Worm (Caenorhabditis elegans) whole organism, L4 larva: Measurements from ENCODE around the gene Y17G9B.11.
A peak's percentile ranks its signal among the peaks of the same experiment; 100 is the strongest.

Source experiments
- F37D6.2 ChIP-seq: sonication (generic microtip); optimal IDR thresholded peaks from 2 replicates; lab custom pipeline; 2016; ENCODE audit warnings: mild to moderate bottlenecking, missing genetic modification characterization, missing compliant biosample characterization
- T20F7.1 ChIP-seq: fragments of 200-800 bp; sonication (Bioruptor generic); optimal IDR thresholded peaks from 2 replicates; lab custom pipeline; 2018; ENCODE audit warnings: mild to moderate bottlenecking, missing genetic modification characterization, missing compliant biosample characterization
- Y48G9A.11 ChIP-seq: fragments of 200-800 bp; sonication (Bioruptor generic); IDR thresholded peaks from 2 replicates; pipeline ENCODE4 v1.3.6; 2022; ENCODE audit warnings: missing genetic modification reagents, missing genetic modification characterization, missing compliant biosample characterization
- Y5F2A.4 ChIP-seq: fragments of 200-800 bp; sonication (Bioruptor generic); optimal IDR thresholded peaks from 2 replicates; lab custom pipeline; 2018; ENCODE audit warnings: mild to moderate bottlenecking, missing genetic modification characterization, missing compliant biosample characterization
- ZK337.2 ChIP-seq: fragments of 200-800 bp; sonication (Bioruptor generic); IDR thresholded peaks from 2 replicates; pipeline ENCODE4 v1.3.6; 2022; ENCODE audit warnings: missing genetic modification reagents, missing genetic modification characterization, missing compliant biosample characterization
- aha-1 ChIP-seq: fragments of 150-350 bp; peaks from one replicate; lab custom pipeline; 2014; ENCODE audit warnings: missing biosample characterization, missing genetic modification characterization
- ama-1 ChIP-seq: fragments of 150-350 bp; optimal IDR thresholded peaks from 2 replicates; lab custom pipeline; 2014; ENCODE audit warnings: inconsistent platforms, mixed read lengths
- arid-1 ChIP-seq: fragments of 200-800 bp; sonication (Bioruptor generic); conservative IDR thresholded peaks from 2 replicates; pipeline ENCODE4 v1.3.6; 2022; ENCODE audit warnings: missing genetic modification reagents, missing genetic modification characterization, missing compliant biosample characterization
- ceh-28 ChIP-seq: fragments of 150-350 bp; optimal IDR thresholded peaks from 2 replicates; lab custom pipeline; 2014; ENCODE audit warnings: missing biosample characterization, missing genetic modification reagents, missing genetic modification characterization
- ceh-62 ChIP-seq: sonication (generic microtip); optimal IDR thresholded peaks from 2 replicates; lab custom pipeline; 2017; ENCODE audit warnings: missing biosample characterization, missing genetic modification characterization
- ceh-82 ChIP-seq: sonication (generic microtip); optimal IDR thresholded peaks from 2 replicates; lab custom pipeline; 2017; ENCODE audit warnings: missing biosample characterization, missing genetic modification characterization
- ctbp-1 ChIP-seq: fragments of 200-800 bp; sonication (Bioruptor generic); IDR thresholded peaks from 2 replicates; pipeline ENCODE4 v1.3.6; 2022; ENCODE audit warnings: missing genetic modification reagents, missing genetic modification characterization, missing compliant biosample characterization
- daf-16 ChIP-seq, 3 experiments: sonication (generic microtip); optimal IDR thresholded peaks; 2 replicates each; lab custom pipeline; 2016 to 2017; ENCODE audit warnings: missing genetic modification characterization in 3 of 3, missing genetic modification reagents in 3 of 3, mild to moderate bottlenecking in 2 of 3, missing compliant biosample characterization in 2 of 3, missing biosample characterization in 1 of 3, moderate library complexity in 1 of 3
- daf-19 ChIP-seq: fragments of 200-800 bp; sonication (Bioruptor generic); conservative IDR thresholded peaks from 2 replicates; pipeline ENCODE4 v1.3.6; 2022; ENCODE audit warnings: missing genetic modification characterization, missing compliant biosample characterization
- dmd-6 ChIP-seq: fragments of 200-800 bp; sonication (Bioruptor generic); IDR thresholded peaks from 2 replicates; pipeline ENCODE4 v1.3.6; 2022; ENCODE audit warnings: missing genetic modification reagents, missing genetic modification characterization, missing compliant biosample characterization
- dmd-8 ChIP-seq: fragments of 200-800 bp; sonication (Bioruptor generic); IDR thresholded peaks from 2 replicates; pipeline ENCODE4 v1.3.6; 2022; ENCODE audit warnings: missing genetic modification characterization, missing compliant biosample characterization
- dpl-1 ChIP-seq: fragments of 150-350 bp; optimal IDR thresholded peaks from 2 replicates; lab custom pipeline; 2014; ENCODE audit warnings: missing biosample characterization, missing genetic modification reagents, missing genetic modification characterization
- duxl-1 ChIP-seq: sonication (generic microtip); optimal IDR thresholded peaks from 2 replicates; lab custom pipeline; 2016; ENCODE audit warnings: mild to moderate bottlenecking, missing genetic modification characterization, moderate library complexity, missing compliant biosample characterization; ENCODE audit not compliant: poor library complexity
- dve-1 ChIP-seq: sonication (generic microtip); optimal IDR thresholded peaks from 2 replicates; lab custom pipeline; 2017; ENCODE audit warnings: antibody characterized with exemption, mild to moderate bottlenecking, missing genetic modification characterization, missing compliant biosample characterization; ENCODE audit not compliant: insufficient read depth
- fos-1 ChIP-seq: fragments of 150-350 bp; optimal IDR thresholded peaks from 2 replicates; lab custom pipeline; 2014; ENCODE audit warnings: missing biosample characterization, missing genetic modification characterization
- hlh-11 ChIP-seq: fragments of 200-800 bp; sonication (Bioruptor generic); optimal IDR thresholded peaks from 2 replicates; lab custom pipeline; 2018; ENCODE audit warnings: mild to moderate bottlenecking, missing genetic modification characterization, missing compliant biosample characterization
- hlh-30 ChIP-seq: sonication (generic microtip); optimal IDR thresholded peaks from 2 replicates; lab custom pipeline; 2017; ENCODE audit warnings: antibody characterized with exemption, mild to moderate bottlenecking, missing genetic modification characterization, missing compliant biosample characterization; ENCODE audit not compliant: insufficient read depth
- hmg-1.1 ChIP-seq: fragments of 200-800 bp; sonication (Bioruptor generic); IDR thresholded peaks from 2 replicates; pipeline ENCODE4 v1.3.6; 2022; ENCODE audit warnings: missing genetic modification reagents, missing genetic modification characterization, missing compliant biosample characterization
- lim-7 ChIP-seq: fragments of 200-800 bp; sonication (Bioruptor generic); IDR thresholded peaks from 2 replicates; pipeline ENCODE4 v1.3.6; 2022; ENCODE audit warnings: missing genetic modification characterization, missing compliant biosample characterization
- lin-15B ChIP-seq: fragments of 150-350 bp; sonication (generic microtip); optimal IDR thresholded peaks from 3 replicates; lab custom pipeline; 2014; ENCODE audit warnings: missing biosample characterization, missing genetic modification characterization
- lin-38 ChIP-seq: fragments of 200-800 bp; sonication (Bioruptor generic); IDR thresholded peaks from 2 replicates; pipeline ENCODE4 v1.3.6; 2022; ENCODE audit warnings: missing genetic modification reagents, missing genetic modification characterization, missing compliant biosample characterization
- lir-3 ChIP-seq: sonication (generic microtip); optimal IDR thresholded peaks from 2 replicates; lab custom pipeline; 2016; ENCODE audit warnings: mild to moderate bottlenecking, missing genetic modification characterization, missing compliant biosample characterization
- lsy-2 ChIP-seq, 2 experiments: fragments of 150-350 bp in 1 of 2; sonication (generic microtip) in 1 of 2; optimal IDR thresholded peaks; 2 replicates each; lab custom pipeline; 2014 to 2017; ENCODE audit warnings: missing biosample characterization in 2 of 2, missing genetic modification characterization in 2 of 2
- madf-5 ChIP-seq, 2 experiments: fragments of 200-800 bp; sonication (Bioruptor generic); IDR thresholded peaks; 2 replicates each; pipeline ENCODE4 v1.3.6; 2022; ENCODE audit warnings: missing compliant biosample characterization in 2 of 2, missing genetic modification characterization in 2 of 2
- madf-9 ChIP-seq: fragments of 200-800 bp; sonication (Bioruptor generic); conservative IDR thresholded peaks from 2 replicates; pipeline ENCODE4 v1.3.6; 2022; ENCODE audit warnings: missing genetic modification reagents, missing genetic modification characterization, missing compliant biosample characterization
- mdl-1 ChIP-seq, 2 experiments: fragments of 150-350 bp in 1 of 2; sonication (generic microtip) in 1 of 2; optimal IDR thresholded peaks; 2 replicates each; lab custom pipeline; 2014 to 2017; ENCODE audit warnings: missing biosample characterization in 2 of 2, missing genetic modification characterization in 2 of 2
- mdt-29 ChIP-seq: fragments of 200-800 bp; sonication (Bioruptor generic); IDR thresholded peaks from 2 replicates; pipeline ENCODE4 v1.3.6; 2022; ENCODE audit warnings: missing genetic modification reagents, missing genetic modification characterization, missing compliant biosample characterization
- mes-2 ChIP-seq: sonication (generic microtip); optimal IDR thresholded peaks from 2 replicates; lab custom pipeline; 2016; ENCODE audit warnings: missing genotype, mild to moderate bottlenecking, missing genetic modification characterization, missing compliant biosample characterization; ENCODE audit not compliant: poor library complexity, severe bottlenecking
- nhr-10 ChIP-seq: fragments of 150-350 bp; optimal IDR thresholded peaks from 2 replicates; lab custom pipeline; 2014; ENCODE audit warnings: missing biosample characterization, missing genetic modification characterization
- nhr-102 ChIP-seq: sonication (generic microtip); optimal IDR thresholded peaks from 2 replicates; lab custom pipeline; 2016; ENCODE audit warnings: mild to moderate bottlenecking, missing genetic modification characterization, moderate library complexity, missing compliant biosample characterization
- nhr-25 ChIP-seq: sonication (generic microtip); optimal IDR thresholded peaks from 2 replicates; lab custom pipeline; 2017; ENCODE audit warnings: missing genetic modification characterization, mild to moderate bottlenecking, missing compliant biosample characterization, antibody characterized with exemption, moderate library complexity, borderline replicate concordance; ENCODE audit not compliant: insufficient read depth
- sdz-12 ChIP-seq: fragments of 200-800 bp; sonication (Bioruptor generic); optimal IDR thresholded peaks from 2 replicates; lab custom pipeline; 2018; ENCODE audit warnings: mild to moderate bottlenecking, missing genetic modification characterization, missing compliant biosample characterization
- skn-1 ChIP-seq: fragments of 150-350 bp; optimal IDR thresholded peaks from 2 replicates; lab custom pipeline; 2014; ENCODE audit warnings: missing biosample characterization, missing genetic modification characterization
- snpc-1.2 ChIP-seq: fragments of 200-800 bp; sonication (Bioruptor generic); IDR thresholded peaks from 2 replicates; pipeline ENCODE4 v1.3.6; 2022; ENCODE audit warnings: missing genetic modification reagents, missing genetic modification characterization, missing compliant biosample characterization
- tra-1 ChIP-seq: fragments of 200-800 bp; sonication (Bioruptor generic); IDR thresholded peaks from 2 replicates; pipeline ENCODE4 v1.3.6; 2022; ENCODE audit warnings: missing genetic modification reagents, missing genetic modification characterization, missing compliant biosample characterization
- unc-130 ChIP-seq: sonication (generic microtip); optimal IDR thresholded peaks from 2 replicates; lab custom pipeline; 2016; ENCODE audit warnings: missing genetic modification reagents, missing genetic modification characterization, missing compliant biosample characterization
- unc-39 ChIP-seq: sonication (generic microtip); optimal IDR thresholded peaks from 2 replicates; lab custom pipeline; 2017; ENCODE audit warnings: missing biosample characterization, missing genetic modification characterization
- zag-1 ChIP-seq: fragments of 150-350 bp; optimal IDR thresholded peaks from 2 replicates; lab custom pipeline; 2014; ENCODE audit warnings: missing biosample characterization, missing genetic modification characterization
- zfp-3 ChIP-seq: fragments of 200-800 bp; sonication (Bioruptor generic); conservative IDR thresholded peaks from 2 replicates; pipeline ENCODE4 v1.3.6; 2022; ENCODE audit warnings: missing genetic modification reagents, missing genetic modification characterization, missing compliant biosample characterization

Y17G9B.11 gene

DNA sequence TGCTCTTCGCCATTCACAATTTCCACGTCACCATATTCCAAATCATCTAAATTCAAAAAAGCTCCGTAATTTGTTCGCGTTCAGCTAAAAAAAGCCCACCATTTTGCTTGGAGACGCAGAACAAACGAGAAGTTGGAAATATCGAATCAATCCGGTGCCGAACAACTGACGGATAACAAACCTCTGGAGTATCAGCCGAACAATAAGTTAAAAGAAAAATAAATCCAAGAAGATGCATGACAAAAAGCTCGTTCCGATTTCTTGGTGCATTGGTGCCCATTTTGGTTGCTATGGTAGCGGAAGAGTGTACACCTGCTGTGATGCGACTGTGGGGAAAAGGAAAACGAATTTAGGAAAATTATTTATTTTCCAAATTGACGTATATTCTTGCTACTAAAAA, 8.9 kb upstream of the Y17G9B.11 start, which contains the start of gene tctn-1:
tctn-1 (minus strand) TSS at position 280 of the 400 bp plus-strand sequence.
- TF ChIP-seq zfp-3 (GFP tag; lab: Robert Waterston, UW) (peak; percentile 18; the same call in 1 of the 2 replicates), ama-1 (lab: Kevin White, UChicago) (peak; percentile 86), arid-1 (0 out of 2 replicates have a peak, but pooled peaks have one; percentile 20), duxl-1 (no peak), ctbp-1 (GFP tag; lab: Robert Waterston, UW) (0 out of 2 replicates have a peak, but pooled peaks have one; percentile 14), lin-38 (GFP tag; lab: Robert Waterston, UW) (peak; percentile 35; the same call in 1 of the 2 replicates), lim-7 (no peak), nhr-25 (tag; lab: Kevin White, UChicago) (no peak), lsy-2 (tag; optimal IDR thresholded peaks at IDR 0.05; lab: Kevin White, UChicago) (peak in 1 of 2 experiments; percentile 41), dve-1 (tag; lab: Kevin White, UChicago) (peak; percentile 7), F37D6.2 (tag; lab: Kevin White, UChicago) (no peak), mdt-29 (GFP tag; lab: Robert Waterston, UW) (0 out of 2 replicates have a peak, but pooled peaks have one; percentile 26), daf-16 (GFP tag; optimal IDR thresholded peaks at IDR 0.05; lab: Kevin White, UChicago) (peak in 1 of 2 experiments; percentile 22), daf-16 (tag; optimal IDR thresholded peaks at IDR 0.05; lab: Kevin White, UChicago) (peak; percentile 21), Y48G9A.11 (GFP tag; lab: Robert Waterston, UW) (0 out of 2 replicates have a peak, but pooled peaks have one; percentile 8), dmd-6 (GFP tag; lab: Robert Waterston, UW) (peak; percentile 23; the same call in 1 of the 2 replicates), mes-2 (tag; lab: Kevin White, UChicago) (peak; percentile 9), aha-1 (tag; lab: Kevin White, UChicago) (peak; percentile 22), madf-9 (GFP tag; lab: Robert Waterston, UW) (0 out of 2 replicates have a peak, but pooled peaks have one; percentile 16), hmg-1.1 (0 out of 2 replicates have a peak, but pooled peaks have one; percentile 27), nhr-10 (tag; lab: Kevin White, UChicago) (no peak), dmd-8 (GFP tag; lab: Robert Waterston, UW) (0 out of 2 replicates have a peak, but pooled peaks have one; percentile 15)

DNA sequence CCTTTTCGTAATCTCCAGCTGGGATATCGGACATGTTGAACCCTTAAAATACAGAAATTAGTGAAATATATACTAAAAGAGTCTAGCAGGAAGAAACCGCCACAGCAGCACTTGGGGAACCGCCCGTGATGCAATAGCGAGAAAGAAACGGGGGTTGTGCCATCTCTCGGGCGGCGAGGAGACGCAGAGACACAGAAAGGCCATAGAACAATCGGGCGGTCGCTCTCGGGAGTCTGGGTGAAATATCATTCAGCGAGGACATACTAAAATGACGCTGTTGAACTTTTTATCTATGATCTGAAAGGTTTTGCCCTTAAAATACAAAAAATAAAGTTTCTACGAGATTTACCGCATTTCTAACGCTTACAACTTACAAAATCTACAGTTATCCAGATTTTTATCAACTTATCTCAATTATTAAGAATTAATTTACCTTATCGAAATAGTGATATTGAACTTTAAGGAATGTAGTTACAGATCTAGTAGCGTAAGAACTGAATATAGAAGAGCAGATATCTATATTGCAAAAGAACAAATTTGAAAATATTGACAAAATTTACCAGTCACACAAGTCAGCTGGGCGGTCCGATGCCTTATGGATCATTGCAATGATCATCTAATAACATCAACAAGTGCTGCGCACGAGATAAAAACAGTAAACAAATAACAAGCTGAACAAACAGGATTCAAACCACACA, 7.8 kb upstream of the Y17G9B.11 start, which contains the start of gene cyc-2.1:
cyc-2.1 (minus strand) TSS at position 605 of the 698 bp plus-strand sequence.
- TF ChIP-seq dpl-1 (GFP tag; lab: Kevin White, UChicago) (peak; percentile 17), sdz-12 (GFP tag; lab: Kevin White, UChicago) (no peak), lin-15B (tag; lab: Kevin White, UChicago) (peak; percentile 48), dve-1 (tag; lab: Kevin White, UChicago) (peak; percentile 62), hlh-30 (peak; percentile 18), tra-1 (GFP tag; lab: Robert Waterston, UW) (peak; percentile 10; the same call in 1 of the 2 replicates), ceh-62 (tag; lab: Kevin White, UChicago) (no peak), lir-3 (tag; lab: Kevin White, UChicago) (no peak), mdt-29 (GFP tag; lab: Robert Waterston, UW) (no peak), ZK337.2 (no peak), F37D6.2 (tag; lab: Kevin White, UChicago) (peak; percentile 1), hlh-11 (peak; percentile 85), Y5F2A.4 (GFP tag; lab: Kevin White, UChicago) (no peak), skn-1 (tag; lab: Kevin White, UChicago) (no peak), madf-5 (GFP tag; IDR thresholded peaks at IDR 0.05; lab: Robert Waterston, UW) (peak in 1 of 2 experiments; percentile 49; a peak in 1 of 4 replicates), T20F7.1 (GFP tag; lab: Kevin White, UChicago) (peak; percentile 50), unc-39 (tag; lab: Kevin White, UChicago) (no peak), mdl-1 (tag; optimal IDR thresholded peaks at IDR 0.05; lab: Kevin White, UChicago) (no peak), snpc-1.2 (GFP tag; lab: Robert Waterston, UW) (peak; percentile 82), zfp-3 (GFP tag; lab: Robert Waterston, UW) (no peak), Y48G9A.11 (GFP tag; lab: Robert Waterston, UW) (peak; percentile 28; the same call in 1 of the 2 replicates), daf-19 (GFP tag; lab: Robert Waterston, UW) (peak; percentile 84; the same call in 1 of the 2 replicates), ceh-28 (tag; lab: Kevin White, UChicago) (no peak), zag-1 (tag; lab: Kevin White, UChicago) (no peak), nhr-102 (tag; lab: Kevin White, UChicago) (peak; percentile 47), ceh-82 (tag; lab: Kevin White, UChicago) (no peak), ctbp-1 (GFP tag; lab: Robert Waterston, UW) (0 out of 2 replicates have a peak, but pooled peaks have one; percentile 44), dmd-6 (GFP tag; lab: Robert Waterston, UW) (peak; percentile 63), fos-1 (tag; lab: Kevin White, UChicago) (no peak), unc-130 (GFP tag; lab: Kevin White, UChicago) (peak; percentile 43)
